Worm (Caenorhabditis elegans) whole organism, L2 larva: Measurements from ENCODE around the gene F55G11.4.

ENCODE experiments used
- C34F6.9 ChIP-seq: fragments of 150-350 bp; optimal IDR thresholded peaks from 2 replicates; lab custom pipeline; 2014; ENCODE audit warnings: missing biosample characterization, missing genetic modification characterization
- Y55F3AM.14 ChIP-seq: fragments of 200-800 bp; sonication (Bioruptor generic); optimal IDR thresholded peaks from 2 replicates; lab custom pipeline; 2018; ENCODE audit warnings: mild to moderate bottlenecking, missing genetic modification characterization, missing compliant biosample characterization
- dmd-4 ChIP-seq: sonication (generic microtip); optimal IDR thresholded peaks from 2 replicates; lab custom pipeline; 2017; ENCODE audit warnings: missing biosample characterization, missing genetic modification characterization
- skn-1 ChIP-seq: sonication (generic microtip); optimal IDR thresholded peaks from 2 replicates; lab custom pipeline; 2017; ENCODE audit warnings: missing biosample characterization, missing genetic modification characterization
- unc-55 ChIP-seq: fragments of 150-350 bp; sonication (generic microtip); optimal IDR thresholded peaks from 3 replicates; lab custom pipeline; 2014; ENCODE audit warnings: missing biosample characterization, missing genetic modification reagents, missing genetic modification characterization
- zag-1 ChIP-seq: fragments of 150-350 bp; optimal IDR thresholded peaks from 2 replicates; lab custom pipeline; 2014; ENCODE audit warnings: missing biosample characterization, missing genetic modification characterization
- ztf-11 ChIP-seq: sonication (generic microtip); optimal IDR thresholded peaks from 2 replicates; lab custom pipeline; 2017; ENCODE audit warnings: missing biosample characterization, missing genetic modification characterization
- ztf-4 ChIP-seq: fragments of 150-350 bp; optimal IDR thresholded peaks from 2 replicates; lab custom pipeline; 2014; ENCODE audit warnings: missing biosample characterization, missing genetic modification characterization

ce11 chrIV:13013711-13014341 lies 40.4 kb downstream of the F55G11.4 start:
- TF ChIP-seq ztf-4 (tag; lab: Kevin White, UChicago) (no peak), dmd-4 (no peak), Y55F3AM.14 (GFP tag; lab: Kevin White, UChicago) (no peak), skn-1 (tag; lab: Kevin White, UChicago) (no peak), zag-1 (tag; lab: Kevin White, UChicago) (no peak), unc-55 (GFP tag; lab: Kevin White, UChicago) (no peak), ztf-11 (tag; lab: Kevin White, UChicago) (no peak), C34F6.9 (tag; lab: Kevin White, UChicago) (no peak)
